Worm (Caenorhabditis elegans): ENCODE measurements around the gene F25B5.6.

Gene F25B5.6

DNA sequence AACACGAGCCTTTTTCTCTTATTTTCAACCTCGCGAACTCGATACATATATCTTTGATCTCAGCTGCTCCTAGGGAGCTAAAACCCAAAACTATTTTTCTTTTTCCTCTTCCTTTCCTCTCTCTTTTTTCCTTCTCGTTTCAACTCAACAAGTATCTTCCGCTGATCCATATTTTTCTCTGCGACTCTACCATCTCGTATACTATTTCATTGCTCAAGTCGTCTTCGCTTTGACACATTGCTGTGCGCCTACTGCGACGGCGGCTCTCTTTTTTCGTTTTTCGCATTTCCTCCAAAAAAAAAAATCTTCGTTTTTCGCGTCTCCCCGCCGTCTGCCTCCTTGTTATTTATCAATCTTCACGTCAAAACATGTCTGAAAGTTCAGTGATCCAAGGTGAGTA lies 1.3 kb upstream of the F25B5.6 start:
- no peak for TF ChIP-seq dpl-1 (GFP tag; optimal IDR thresholded peaks at IDR 0.05)
- TF ChIP-seq ceh-82 (tag; optimal IDR thresholded peaks at IDR 0.05) = peak in 2 of 3 experiments; percentile 12 to 50
- no peak for TF ChIP-seq mep-1 (tag; optimal IDR thresholded peaks at IDR 0.05)
- peak in 1 of 2 experiments; percentile 60 for TF ChIP-seq lsy-2 (tag; optimal IDR thresholded peaks at IDR 0.05)
- TF ChIP-seq nhr-71 (tag; optimal IDR thresholded peaks at IDR 0.05) = peak; percentile 51
- peak; percentile 66 for TF ChIP-seq nhr-19 (GFP tag; conservative IDR thresholded peaks at IDR 0.05)
- TF ChIP-seq dsc-1 (tag; optimal IDR thresholded peaks at IDR 0.05) = peak; percentile 22
- peak; percentile 81 for TF ChIP-seq fkh-10 (GFP tag; optimal IDR thresholded peaks at IDR 0.05)
- TF ChIP-seq swsn-7 (tag; optimal IDR thresholded peaks at IDR 0.05) = peak; percentile 37
- TF ChIP-seq mdl-1 (tag; optimal IDR thresholded peaks at IDR 0.05) = peak in 1 of 2 experiments; percentile 14
- TF ChIP-seq Y116A8C.19 (tag; optimal IDR thresholded peaks at IDR 0.05; ENCODE audit: borderline replicate concordance) = no peak
- TF ChIP-seq nhr-47 (tag; optimal IDR thresholded peaks at IDR 0.05) = peak; percentile 34
- no peak for TF ChIP-seq grh-1 (GFP tag; IDR thresholded peaks at IDR 0.05)
- TF ChIP-seq F16B12.6 (tag; optimal IDR thresholded peaks at IDR 0.05) = no peak
- peak; percentile 61 for TF ChIP-seq rnt-1 (tag; optimal IDR thresholded peaks at IDR 0.05)
- peak; percentile 87 for TF ChIP-seq lin-14 (GFP tag; optimal IDR thresholded peaks at IDR 0.05)
- TF ChIP-seq lin-35 (GFP tag; optimal IDR thresholded peaks at IDR 0.05) = no peak
- TF ChIP-seq aha-1 (tag; optimal IDR thresholded peaks at IDR 0.05) = no peak
- TF ChIP-seq efl-1 (optimal IDR thresholded peaks at IDR 0.05) = peak; percentile 21 to 33
- peak in 1 of 2 experiments; percentile 86 for TF ChIP-seq efl-1 (GFP tag; optimal IDR thresholded peaks at IDR 0.05 in 1 of 2)
- TF ChIP-seq mab-9 (GFP tag; IDR thresholded peaks at IDR 0.05) = no peak
- TF ChIP-seq snu-23 (GFP tag; optimal IDR thresholded peaks at IDR 0.05) = peak; percentile 17

DNA sequence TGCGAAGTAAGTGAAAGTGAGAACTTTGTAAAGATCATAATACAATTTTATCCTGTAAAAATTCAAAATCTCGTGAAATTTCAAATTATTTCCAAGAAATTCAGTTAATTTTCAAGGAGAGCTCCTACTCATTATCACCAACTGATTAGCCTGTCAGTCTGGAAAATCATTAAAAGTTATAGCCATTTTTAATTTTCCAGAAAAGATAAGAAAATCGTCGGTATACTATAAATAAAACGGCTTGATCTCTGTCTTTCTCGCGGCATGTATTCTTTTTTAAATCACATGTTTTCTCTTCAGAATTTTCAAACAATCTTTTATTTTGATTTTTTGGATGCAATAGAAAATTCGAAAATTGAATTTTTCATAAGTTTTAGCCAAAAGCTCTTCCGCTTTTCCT lies 453 bp upstream of the F25B5.6 start:
- peak; percentile 61 for TF ChIP-seq tlp-1 (tag; optimal IDR thresholded peaks at IDR 0.05)
- no peak for TF ChIP-seq nhr-11 (tag; optimal IDR thresholded peaks at IDR 0.05)

DNA sequence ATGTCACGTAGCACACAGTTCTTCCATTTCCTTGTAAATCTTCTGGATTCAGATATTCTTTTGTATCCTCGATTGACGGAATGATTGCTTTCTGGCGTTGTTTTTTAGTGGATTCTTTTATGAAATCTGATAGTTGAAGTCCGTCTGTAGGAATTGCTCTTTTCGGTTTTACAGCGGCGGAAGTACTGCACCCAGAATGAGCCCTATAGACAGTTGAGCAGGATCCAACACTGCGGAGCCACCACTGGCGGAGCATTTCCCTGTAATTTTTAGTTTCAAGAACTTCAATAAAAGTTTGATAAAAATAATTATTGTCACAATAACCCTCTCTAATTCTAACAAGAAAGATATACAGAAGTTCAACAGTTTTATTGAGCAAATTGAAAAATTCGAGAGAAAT lies 2.7 kb downstream of the F25B5.6 start, which contains the start of gene F25B5.5:
TSS of gene F25B5.5 (minus strand) at position 260 of the 400 bp plus-strand sequence.
- TF ChIP-seq sox-4 (tag; optimal IDR thresholded peaks at IDR 0.05) = no peak
- no peak for TF ChIP-seq snu-23 (GFP tag; optimal IDR thresholded peaks at IDR 0.05)
- no peak for TF ChIP-seq efl-1 (optimal IDR thresholded peaks at IDR 0.05)
- peak in 1 of 2 experiments; percentile 23 for TF ChIP-seq efl-1 (GFP tag; optimal IDR thresholded peaks at IDR 0.05 in 1 of 2)

DNA sequence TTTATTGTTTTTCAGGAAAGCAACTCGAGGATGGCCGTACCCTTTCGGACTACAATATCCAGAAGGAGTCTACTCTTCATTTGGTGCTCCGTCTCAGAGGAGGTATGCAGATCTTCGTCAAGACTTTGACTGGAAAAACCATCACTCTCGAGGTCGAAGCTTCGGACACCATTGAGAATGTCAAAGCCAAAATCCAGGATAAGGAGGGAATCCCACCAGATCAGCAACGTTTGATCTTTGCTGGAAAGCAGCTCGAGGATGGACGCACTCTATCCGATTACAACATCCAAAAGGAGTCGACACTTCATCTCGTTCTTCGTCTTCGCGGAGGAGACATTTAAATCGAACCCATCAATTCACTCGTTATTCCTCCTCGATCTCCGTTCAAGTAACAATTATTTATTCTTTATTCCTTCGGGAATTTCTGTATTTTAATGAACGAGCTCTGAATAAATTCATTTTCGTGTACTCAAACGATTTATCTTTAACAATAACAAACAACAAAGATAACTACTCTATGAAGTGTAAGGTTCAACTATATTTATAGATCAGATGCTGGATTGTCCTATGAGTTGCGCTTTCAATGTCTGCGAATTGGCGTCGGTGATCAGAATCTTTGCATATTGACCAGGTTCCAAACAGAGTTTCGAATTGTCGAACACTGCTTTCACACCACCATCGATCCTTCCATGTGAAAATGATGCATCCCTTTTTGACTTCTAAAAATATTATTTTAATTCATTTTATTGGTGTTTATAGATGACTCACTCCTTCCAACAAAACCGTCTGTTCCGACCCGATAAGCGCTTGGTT lies 5.0 kb downstream of the F25B5.6 start:
- peak in 1 of 2 experiments; percentile 24 for TF ChIP-seq efl-1 (optimal IDR thresholded peaks at IDR 0.05)
- peak in 1 of 2 experiments; percentile 92 for TF ChIP-seq efl-1 (GFP tag; optimal IDR thresholded peaks at IDR 0.05 in 1 of 2)
- TF ChIP-seq ceh-63 (GFP tag; optimal IDR thresholded peaks at IDR 0.05) = no peak
- TF ChIP-seq fkh-4 (tag; optimal IDR thresholded peaks at IDR 0.05; ENCODE audit: borderline replicate concordance) = no peak
- peak; percentile 25 for TF ChIP-seq lin-14 (GFP tag; optimal IDR thresholded peaks at IDR 0.05)
- TF ChIP-seq nhr-76 (tag; optimal IDR thresholded peaks at IDR 0.05) = no peak
- no peak for TF ChIP-seq nhr-84 (tag; optimal IDR thresholded peaks at IDR 0.05)
- TF ChIP-seq vab-15 (tag; optimal IDR thresholded peaks at IDR 0.05) = no peak
- no peak for TF ChIP-seq C16A3.4 (tag; optimal IDR thresholded peaks at IDR 0.05)
- TF ChIP-seq nhr-237 (tag; optimal IDR thresholded peaks at IDR 0.05) = no peak
- no peak for TF ChIP-seq nhr-12 (tag; optimal IDR thresholded peaks at IDR 0.05)
- TF ChIP-seq unc-86 (tag; optimal IDR thresholded peaks at IDR 0.05) = no peak
- TF ChIP-seq sup-37 (GFP tag; optimal IDR thresholded peaks at IDR 0.05) = no peak
- no peak for TF ChIP-seq unc-62 (GFP tag; optimal IDR thresholded peaks at IDR 0.05)
- no peak for TF ChIP-seq isw-1 (GFP tag; IDR thresholded peaks at IDR 0.05)
- no peak for TF ChIP-seq tlp-1 (tag; optimal IDR thresholded peaks at IDR 0.05)
- no peak for TF ChIP-seq irx-1 (tag; optimal IDR thresholded peaks at IDR 0.05)
- TF ChIP-seq hpl-2 (GFP tag; optimal IDR thresholded peaks at IDR 0.05) = peak; percentile 67
- TF ChIP-seq lin-35 (GFP tag; optimal IDR thresholded peaks at IDR 0.05) = peak in 1 of 2 experiments; percentile 45
- no peak for TF ChIP-seq unc-30 (tag; optimal IDR thresholded peaks at IDR 0.05)
- TF ChIP-seq hlh-4 (tag; optimal IDR thresholded peaks at IDR 0.05) = no peak
- TF ChIP-seq unc-98 (GFP tag; IDR thresholded peaks at IDR 0.05) = no peak
- peak; percentile 54 for TF ChIP-seq nhr-71 (tag; optimal IDR thresholded peaks at IDR 0.05)
- TF ChIP-seq snpc-4 (tag; optimal IDR thresholded peaks at IDR 0.05) = no peak
- TF ChIP-seq nhr-85 (tag) = peak; percentile 48
- TF ChIP-seq xbp-1 (tag; optimal IDR thresholded peaks at IDR 0.05) = peak; percentile 18
- TF ChIP-seq dsc-1 (tag; optimal IDR thresholded peaks at IDR 0.05) = peak; percentile 3
- TF ChIP-seq nhr-11 (tag; optimal IDR thresholded peaks at IDR 0.05) = no peak
- TF ChIP-seq ceh-82 (tag; optimal IDR thresholded peaks at IDR 0.05) = no peak
